Fruit fly (Drosophila melanogaster) whole organism: ENCODE results near the gene Hpf1.

Source experiments
- CG8478 ChIP-seq: fragments of >200 bp; optimal IDR thresholded peaks from 2 replicates; lab custom pipeline; 2018; ENCODE audit warnings: inconsistent platforms
- EcR ChIP-seq, 2 experiments: fragments of >200 bp; optimal IDR thresholded peaks; 2 replicates each; lab custom pipeline; 2017; ENCODE audit warnings: missing biosample characterization in 2 of 2, missing genetic modification characterization in 2 of 2, missing genetic modification reagents in 2 of 2
- psq ChIP-seq: fragments of >200 bp; optimal IDR thresholded peaks from 2 replicates; lab custom pipeline; 2017

DNA sequence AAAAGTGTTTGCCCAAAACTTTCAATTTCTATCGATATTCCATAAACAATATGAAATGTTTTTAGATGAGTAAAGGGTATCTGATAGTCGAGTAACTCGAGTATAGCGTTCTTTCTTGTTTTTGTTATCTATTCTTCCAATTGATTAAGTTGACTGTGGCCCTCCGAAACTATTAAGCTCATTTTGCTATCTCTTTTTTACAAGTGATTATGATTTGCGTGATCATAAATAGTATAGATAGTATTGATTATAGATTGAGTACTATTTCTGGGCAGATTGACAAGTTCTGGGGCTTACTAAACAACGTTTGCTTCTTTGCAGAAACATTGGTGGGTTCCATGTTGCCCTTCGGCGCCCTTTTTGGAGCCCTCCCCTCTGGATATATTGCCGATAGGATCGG is 44.9 kb downstream of the Hpf1 start:
- no peak for TF ChIP-seq psq (lab: Kevin White, UChicago)
- no peak for TF ChIP-seq EcR (GFP tag; optimal IDR thresholded peaks at IDR 0.05; lab: Kevin White, UChicago)
- TF ChIP-seq CG8478 (lab: Kevin White, UChicago), result no peak
